Worm (Caenorhabditis elegans) whole organism, L4 larva: Measurements from ENCODE around the gene frpr-16.
"Not testable (repeated sequence)": the region's sequence is repeated elsewhere in the genome, so short reads cannot be mapped to it uniquely, and the experiment has no call there.

ENCODE experiments used
- dpl-1 ChIP-seq: fragments of 150-350 bp; optimal IDR thresholded peaks from 2 replicates; lab custom pipeline; 2014; ENCODE audit warnings: missing biosample characterization, missing genetic modification reagents, missing genetic modification characterization
- hif-1 ChIP-seq, 2 experiments: sonication (generic microtip); optimal IDR thresholded peaks; 2 replicates each; lab custom pipeline; 2016 to 2017; ENCODE audit warnings: missing compliant biosample characterization in 2 of 2, missing genetic modification characterization in 2 of 2, missing genetic modification reagents in 2 of 2, missing genotype in 2 of 2, mild to moderate bottlenecking in 1 of 2
- lin-13 ChIP-seq: fragments of 150-350 bp; optimal IDR thresholded peaks from 2 replicates; lab custom pipeline; 2014; ENCODE audit warnings: missing biosample characterization, missing genetic modification reagents, missing genetic modification characterization
- nhr-11 ChIP-seq: fragments of 150-350 bp; optimal IDR thresholded peaks from 2 replicates; lab custom pipeline; 2014; ENCODE audit warnings: missing biosample characterization, missing genetic modification characterization
- nhr-77 ChIP-seq: fragments of 150-350 bp; optimal IDR thresholded peaks from 2 replicates; lab custom pipeline; 2014; ENCODE audit warnings: missing biosample characterization, missing genetic modification characterization

ce11 chrII:6014057-6014456 is 16.9 kb downstream of the frpr-16 start, which contains the start of gene ZK84.2:
- TF ChIP-seq nhr-11 (tag; lab: Kevin White, UChicago); hif-1 (tag; optimal IDR thresholded peaks at IDR 0.05; lab: Kevin White, UChicago); nhr-77 (tag; lab: Kevin White, UChicago); dpl-1 (GFP tag; lab: Kevin White, UChicago); lin-13 (GFP tag; lab: Kevin White, UChicago): not testable (repeated sequence)
